Worm (Caenorhabditis elegans) whole organism, L3 larva: ENCODE data around the gene clc-6.

Experiments
- eor-1 ChIP-seq, 2 experiments: fragments of 150-350 bp; optimal IDR thresholded peaks; 2 replicates each; lab custom pipeline; 2014 to 2018; ENCODE audit warnings: missing biosample characterization in 2 of 2, missing genetic modification characterization in 2 of 2
- fkh-10 ChIP-seq: sonication (generic microtip); optimal IDR thresholded peaks from 2 replicates; lab custom pipeline; 2017; ENCODE audit warnings: missing biosample characterization, missing genetic modification reagents, missing genetic modification characterization
- lin-15B ChIP-seq: fragments of 150-350 bp; optimal IDR thresholded peaks from 2 replicates; lab custom pipeline; 2014; ENCODE audit warnings: missing biosample characterization, missing genetic modification characterization
- nhr-77 ChIP-seq: fragments of 150-350 bp; optimal IDR thresholded peaks from 2 replicates; lab custom pipeline; 2014; ENCODE audit warnings: missing biosample characterization, missing genetic modification characterization
- skn-1 ChIP-seq: fragments of 150-350 bp; optimal IDR thresholded peaks from 2 replicates; lab custom pipeline; 2014; ENCODE audit warnings: missing biosample characterization, missing genetic modification characterization
- unc-39 ChIP-seq: sonication (generic microtip); optimal IDR thresholded peaks from 4 replicates; lab custom pipeline; 2017; ENCODE audit warnings: missing biosample characterization, missing genetic modification characterization
- unc-62 ChIP-seq: fragments of 150-350 bp; sonication (generic microtip); optimal IDR thresholded peaks from 4 replicates; lab custom pipeline; 2014; ENCODE audit warnings: missing biosample characterization, missing genetic modification reagents, missing genetic modification characterization
- zag-1 ChIP-seq: fragments of 150-350 bp; optimal IDR thresholded peaks from 2 replicates; lab custom pipeline; 2014; ENCODE audit warnings: missing biosample characterization, missing genetic modification characterization

DNA sequence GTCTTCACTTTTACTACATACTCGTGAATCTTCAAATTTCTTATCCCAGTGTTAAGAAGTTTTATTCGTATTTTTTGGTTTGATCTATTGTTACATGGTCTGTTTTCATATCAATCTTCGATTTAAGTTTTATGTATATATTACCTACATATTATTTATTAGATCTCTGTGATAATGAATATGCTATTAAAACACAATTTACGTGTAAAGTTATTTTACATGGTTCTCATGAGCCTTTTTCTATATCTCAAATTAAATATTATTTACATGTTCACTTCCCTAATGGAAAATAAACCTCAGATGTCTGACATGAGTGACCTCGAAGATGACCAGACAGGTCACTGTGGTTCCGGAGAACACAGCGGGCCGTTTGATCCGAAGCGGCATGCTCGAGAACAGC is 48.5 kb upstream of the clc-6 start, which contains the start of gene mxl-1:
- no peak for TF ChIP-seq unc-39 (tag; lab: Kevin White, UChicago)
- no peak for TF ChIP-seq zag-1 (tag; lab: Kevin White, UChicago)
- no peak for TF ChIP-seq skn-1 (tag; lab: Kevin White, UChicago)
- no peak for TF ChIP-seq eor-1 (tag; optimal IDR thresholded peaks at IDR 0.05; lab: Kevin White, UChicago)
- no peak for TF ChIP-seq fkh-10 (GFP tag; lab: Kevin White, UChicago)
- TF ChIP-seq lin-15B (tag; lab: Kevin White, UChicago), result no peak
- no peak for TF ChIP-seq nhr-77 (tag; lab: Kevin White, UChicago)
- TF ChIP-seq unc-62 (GFP tag; lab: Kevin White, UChicago), result no peak
